Worm (Caenorhabditis elegans): ENCODE results near the gene C08D8.1.
A peak's percentile ranks its signal among the peaks of the same experiment; 100 is the strongest.

Gene C08D8.1

ce11 chrV:8300935-8301535, 44.5 kb upstream of the C08D8.1 start, which contains the start of gene W02D7.6:
Gene W02D7.6, minus strand, starts transcription at chrV:8301507.
- TF ChIP-seq fkh-6 (tag; optimal IDR thresholded peaks at IDR 0.05) (no peak), ceh-48 (tag; optimal IDR thresholded peaks at IDR 0.05) (peak; percentile 52), ama-1 (optimal IDR thresholded peaks at IDR 0.05) (peak; percentile 19), nhr-232 (tag; optimal IDR thresholded peaks at IDR 0.05) (no peak), ceh-2 (tag; optimal IDR thresholded peaks at IDR 0.05) (no peak)

DNA sequence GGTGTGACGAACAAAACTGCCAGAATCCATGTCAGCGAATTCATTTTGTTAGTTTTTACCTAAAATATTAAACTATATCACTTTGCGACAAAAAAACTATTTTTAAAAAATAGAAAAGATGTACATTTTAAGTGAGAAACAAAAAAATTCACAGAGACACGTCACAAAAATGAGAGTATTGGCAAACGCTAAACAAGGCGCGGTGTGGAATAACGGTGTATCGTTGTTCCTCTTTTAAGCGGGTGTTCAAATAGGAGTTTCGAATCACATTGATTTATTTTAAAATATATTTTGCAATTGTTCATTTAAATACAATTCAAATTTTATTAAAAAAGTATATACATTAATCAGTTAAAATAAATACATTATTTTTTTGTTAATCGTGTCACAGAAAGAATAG, 43.0 kb upstream of the C08D8.1 start, which contains the start of gene sel-9:
Gene sel-9, minus strand, starts transcription at position 59 of the 400 bp plus-strand sequence.
- TF ChIP-seq gmeb-2 (tag; optimal IDR thresholded peaks at IDR 0.05) (no peak), elt-2 (tag; optimal IDR thresholded peaks at IDR 0.05) (peak; percentile 6)

- no peak for TF ChIP-seq tbx-2 (tag; optimal IDR thresholded peaks at IDR 0.05)
- no peak for TF ChIP-seq ttx-3 (tag; optimal IDR thresholded peaks at IDR 0.05)
- no peak for TF ChIP-seq hlh-8 (tag; optimal IDR thresholded peaks at IDR 0.05)
- TF ChIP-seq ama-1 (optimal IDR thresholded peaks at IDR 0.05): no peak
- no peak for TF ChIP-seq hlh-30 (tag; optimal IDR thresholded peaks at IDR 0.05; ENCODE audit: insufficient read depth)
- TF ChIP-seq ceh-2 (tag; optimal IDR thresholded peaks at IDR 0.05): no peak
- TF ChIP-seq pqm-1 (tag; optimal IDR thresholded peaks at IDR 0.05): no peak
- no peak for TF ChIP-seq ceh-14 (tag; optimal IDR thresholded peaks at IDR 0.05)
- TF ChIP-seq ceh-6 (GFP tag; optimal IDR thresholded peaks at IDR 0.05): no peak
- no peak for TF ChIP-seq ceh-30 (tag; optimal IDR thresholded peaks at IDR 0.05)
- TF ChIP-seq sox-4 (tag; optimal IDR thresholded peaks at IDR 0.05): no peak
- no peak for TF ChIP-seq ceh-22 (tag; optimal IDR thresholded peaks at IDR 0.05)
- TF ChIP-seq odd-2 (tag; optimal IDR thresholded peaks at IDR 0.05): no peak
- no peak for TF ChIP-seq dmd-4 (tag; optimal IDR thresholded peaks at IDR 0.05; ENCODE audit: borderline replicate concordance)
- no peak for TF ChIP-seq sox-2 (GFP tag; IDR thresholded peaks at IDR 0.05)
- no peak for TF ChIP-seq hlh-13 (GFP tag; optimal IDR thresholded peaks at IDR 0.05)
- TF ChIP-seq zip-5 (tag; optimal IDR thresholded peaks at IDR 0.05): no peak
- no peak for TF ChIP-seq ahr-1 (tag; optimal IDR thresholded peaks at IDR 0.05)
- TF ChIP-seq pha-2 (tag; optimal IDR thresholded peaks at IDR 0.05): no peak
These were observed 40.9 kb upstream of the C08D8.1 start, which contains the start of gene W02D7.11 for ce11 chrV:8304461-8305195. Gene W02D7.11, minus strand, starts transcription at chrV:8304511.

ce11 chrV:8305940-8306339, 39.6 kb upstream of the C08D8.1 start:
- TF ChIP-seq sox-2 (GFP tag; IDR thresholded peaks at IDR 0.05) (no peak), pha-2 (tag; optimal IDR thresholded peaks at IDR 0.05) (no peak), unc-55 (GFP tag; optimal IDR thresholded peaks at IDR 0.05) (no peak), elt-4 (tag; optimal IDR thresholded peaks at IDR 0.05) (no peak), ceh-2 (tag; optimal IDR thresholded peaks at IDR 0.05) (no peak), hlh-6 (tag; optimal IDR thresholded peaks at IDR 0.05) (no peak), ceh-19 (GFP tag; optimal IDR thresholded peaks at IDR 0.05) (no peak), ceh-48 (tag; optimal IDR thresholded peaks at IDR 0.05) (no peak), pax-1 (tag; optimal IDR thresholded peaks at IDR 0.05) (no peak), sox-4 (tag; optimal IDR thresholded peaks at IDR 0.05) (no peak), gmeb-2 (tag; optimal IDR thresholded peaks at IDR 0.05) (no peak), unc-3 (GFP tag; conservative IDR thresholded peaks at IDR 0.05) (no peak), unc-3 (tag; optimal IDR thresholded peaks at IDR 0.05) (no peak)

DNA sequence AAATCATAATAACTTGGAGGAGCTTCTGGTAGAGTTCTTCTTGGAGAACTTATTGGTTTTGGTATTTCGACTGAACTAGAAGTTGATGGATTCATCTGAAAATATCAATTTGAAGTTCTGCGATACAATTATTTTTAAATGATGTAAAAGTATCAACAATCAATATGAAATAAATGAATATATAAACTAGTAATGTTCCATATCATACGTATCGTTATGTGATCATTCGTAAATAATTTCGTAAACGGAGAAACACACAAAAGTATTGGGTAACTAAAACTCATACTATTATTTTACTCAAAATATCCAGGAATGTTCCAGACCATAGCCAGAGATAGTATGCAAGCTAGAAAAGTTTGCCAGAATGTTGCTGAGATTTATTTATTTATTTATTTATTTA, 39.2 kb upstream of the C08D8.1 start, which contains the start of gene W02D7.8:
Gene W02D7.8, minus strand, starts transcription at position 101 of the 400 bp plus-strand sequence.
- TF ChIP-seq tbx-7 (tag; optimal IDR thresholded peaks at IDR 0.05) (no peak), pha-4 (tag; optimal IDR thresholded peaks at IDR 0.05) (no peak), ama-1 (optimal IDR thresholded peaks at IDR 0.05) (no peak), nfya-1 (tag; optimal IDR thresholded peaks at IDR 0.05) (no peak), unc-42 (tag; optimal IDR thresholded peaks at IDR 0.05) (no peak), ceh-24 (tag; optimal IDR thresholded peaks at IDR 0.05) (no peak)

Measured in whole organism, late embryonic.